Worm (Caenorhabditis elegans): ENCODE results near the gene F31B9.4.

DNA sequence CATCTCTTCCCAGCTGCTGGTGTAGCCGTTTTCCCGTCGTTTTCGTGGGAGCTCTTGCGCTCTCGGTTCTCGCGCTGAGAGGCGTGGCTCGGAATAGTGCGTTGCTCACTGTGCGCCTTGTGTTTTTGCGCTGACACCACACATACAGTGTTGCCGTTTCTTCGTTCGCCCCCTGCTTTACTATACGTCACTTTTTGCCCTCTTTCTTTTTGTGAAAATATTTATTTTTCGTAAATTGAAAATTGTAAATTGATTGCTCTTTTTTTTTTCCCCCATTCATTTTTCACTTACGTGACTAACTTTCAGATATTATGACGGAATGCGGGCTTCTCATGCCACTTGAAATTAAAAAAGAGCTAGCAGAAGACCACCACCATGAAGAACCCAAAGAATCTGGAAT lies 38.1 kb downstream of the F31B9.4 start, which contains the start of gene gmeb-2:
- no peak for TF ChIP-seq lir-1 (GFP tag; conservative IDR thresholded peaks at IDR 0.05)
- peak; percentile 74 for TF ChIP-seq zfh-2 (GFP tag; conservative IDR thresholded peaks at IDR 0.05)
- no peak for TF ChIP-seq ama-1 (optimal IDR thresholded peaks at IDR 0.05)
- TF ChIP-seq ama-1 (GFP tag; optimal IDR thresholded peaks at IDR 0.05): no peak
- no peak for TF ChIP-seq Y95B8A.8 (GFP tag; IDR thresholded peaks at IDR 0.05)
- TF ChIP-seq pha-4 (tag; optimal IDR thresholded peaks at IDR 0.05): no peak
- no peak for TF ChIP-seq lin-26 (GFP tag; IDR thresholded peaks at IDR 0.05)
- TF ChIP-seq F37B4.10 (GFP tag; IDR thresholded peaks at IDR 0.05): no peak
